Worm (Caenorhabditis elegans) whole organism, mixed stage, embryonic: Measurements from ENCODE around the gene srw-87.

Source experiments
- M03D4.4 ChIP-seq: sonication (generic microtip); optimal IDR thresholded peaks from 2 replicates; lab custom pipeline; 2017; ENCODE audit warnings: mild to moderate bottlenecking, missing genetic modification characterization, missing compliant biosample characterization
- bed-3 ChIP-seq: fragments of 200-800 bp; sonication (Bioruptor generic); optimal IDR thresholded peaks from 3 replicates; lab custom pipeline; 2018; ENCODE audit warnings: mild to moderate bottlenecking, missing genetic modification characterization, moderate library complexity, missing compliant biosample characterization
- ceh-39 ChIP-seq: fragments of 150-350 bp; optimal IDR thresholded peaks from 2 replicates; lab custom pipeline; 2014; ENCODE audit warnings: missing biosample characterization, missing genetic modification characterization
- ceh-43 ChIP-seq: fragments of 200-800 bp; sonication (Bioruptor generic); optimal IDR thresholded peaks from 2 replicates; lab custom pipeline; 2018; ENCODE audit warnings: mild to moderate bottlenecking, missing genetic modification characterization, moderate library complexity, missing compliant biosample characterization
- ceh-83 ChIP-seq: fragments of 200-800 bp; sonication (Bioruptor generic); optimal IDR thresholded peaks from 2 replicates; lab custom pipeline; 2018; ENCODE audit warnings: mild to moderate bottlenecking, missing genetic modification characterization, missing compliant biosample characterization
- ces-1 ChIP-seq: fragments of 150-350 bp; optimal IDR thresholded peaks from 2 replicates; lab custom pipeline; 2014; ENCODE audit warnings: missing biosample characterization, missing genetic modification reagents, missing genetic modification characterization
- cnd-1 ChIP-seq: fragments of 200-800 bp; sonication (Bioruptor generic); optimal IDR thresholded peaks from 2 replicates; lab custom pipeline; 2018; ENCODE audit warnings: mild to moderate bottlenecking, missing genetic modification characterization, missing compliant biosample characterization
- elt-1 ChIP-seq: sonication (generic microtip); optimal IDR thresholded peaks from 2 replicates; lab custom pipeline; 2017; ENCODE audit warnings: missing genetic modification characterization, mild to moderate bottlenecking, missing compliant biosample characterization, antibody characterized with exemption, moderate library complexity, borderline replicate concordance; ENCODE audit not compliant: insufficient read depth
- elt-3 ChIP-seq: fragments of 150-350 bp; optimal IDR thresholded peaks from 2 replicates; lab custom pipeline; 2014; ENCODE audit warnings: missing biosample characterization, missing genetic modification characterization
- flh-1 ChIP-seq: fragments of 200-800 bp; sonication (Bioruptor generic); optimal IDR thresholded peaks from 2 replicates; lab custom pipeline; 2018; ENCODE audit warnings: mild to moderate bottlenecking, missing genetic modification characterization, moderate library complexity, missing compliant biosample characterization
- ham-2 ChIP-seq: fragments of 200-800 bp; sonication (Bioruptor generic); optimal IDR thresholded peaks from 2 replicates; lab custom pipeline; 2018; ENCODE audit warnings: mild to moderate bottlenecking, missing genetic modification characterization, missing compliant biosample characterization
- hlh-1 ChIP-seq: fragments of 150-350 bp; optimal IDR thresholded peaks from 2 replicates; lab custom pipeline; 2014; ENCODE audit warnings: missing biosample characterization, missing genetic modification reagents, missing genetic modification characterization
- lin-13 ChIP-seq: fragments of 150-350 bp; optimal IDR thresholded peaks from 2 replicates; lab custom pipeline; 2014; ENCODE audit warnings: missing biosample characterization, missing genetic modification characterization
- lin-32 ChIP-seq: fragments of 200-800 bp; sonication (Bioruptor generic); optimal IDR thresholded peaks from 2 replicates; lab custom pipeline; 2018; ENCODE audit warnings: mild to moderate bottlenecking, missing genetic modification characterization, missing compliant biosample characterization
- lsy-2 ChIP-seq: fragments of 150-350 bp; optimal IDR thresholded peaks from 2 replicates; lab custom pipeline; 2014; ENCODE audit warnings: missing biosample characterization, missing genetic modification characterization
- mab-5 ChIP-seq: fragments of 150-350 bp; optimal IDR thresholded peaks from 2 replicates; lab custom pipeline; 2014; ENCODE audit warnings: missing biosample characterization, missing genetic modification characterization
- mep-1 ChIP-seq: fragments of 150-350 bp; optimal IDR thresholded peaks from 2 replicates; lab custom pipeline; 2017; ENCODE audit warnings: missing biosample characterization, missing genetic modification reagents, missing genetic modification characterization, inconsistent platforms
- mls-2 ChIP-seq: sonication (generic microtip); optimal IDR thresholded peaks from 2 replicates; lab custom pipeline; 2016; ENCODE audit warnings: mild to moderate bottlenecking, missing genetic modification characterization, moderate library complexity, missing compliant biosample characterization
- nhr-12 ChIP-seq: fragments of 150-350 bp; optimal IDR thresholded peaks from 2 replicates; lab custom pipeline; 2014; ENCODE audit warnings: missing biosample characterization, missing genetic modification characterization
- nhr-2 ChIP-seq: fragments of 150-350 bp; optimal IDR thresholded peaks from 2 replicates; lab custom pipeline; 2014; ENCODE audit warnings: missing biosample characterization, missing genetic modification characterization
- nhr-237 ChIP-seq: fragments of 150-350 bp; optimal IDR thresholded peaks from 2 replicates; lab custom pipeline; 2014; ENCODE audit warnings: missing biosample characterization, missing genetic modification characterization
- nhr-28 ChIP-seq: fragments of 150-350 bp; optimal IDR thresholded peaks from 2 replicates; lab custom pipeline; 2014; ENCODE audit warnings: missing biosample characterization, missing genetic modification characterization
- nhr-76 ChIP-seq: sonication (generic microtip); optimal IDR thresholded peaks from 2 replicates; lab custom pipeline; 2017; ENCODE audit warnings: missing biosample characterization, missing genetic modification characterization
- pha-4 ChIP-seq: fragments of 150-350 bp; optimal IDR thresholded peaks from 2 replicates; lab custom pipeline; 2018; ENCODE audit warnings: missing biosample characterization, missing genetic modification reagents, missing genetic modification characterization
- snpc-4 ChIP-seq: fragments of 150-350 bp; optimal IDR thresholded peaks from 2 replicates; lab custom pipeline; 2014; ENCODE audit warnings: missing biosample characterization, missing genetic modification characterization
- sptf-1 ChIP-seq: sonication (generic microtip); optimal IDR thresholded peaks from 2 replicates; lab custom pipeline; 2017; ENCODE audit warnings: mild to moderate bottlenecking, missing genetic modification characterization, moderate library complexity, missing compliant biosample characterization
- tbx-8 ChIP-seq: fragments of 200-800 bp; sonication (Bioruptor generic); optimal IDR thresholded peaks from 2 replicates; lab custom pipeline; 2018; ENCODE audit warnings: mild to moderate bottlenecking, missing genetic modification characterization, moderate library complexity, missing compliant biosample characterization
- unc-120 ChIP-seq: sonication (generic microtip); optimal IDR thresholded peaks from 2 replicates; lab custom pipeline; 2017; ENCODE audit warnings: missing genetic modification characterization, missing compliant biosample characterization; ENCODE audit not compliant: poor library complexity, severe bottlenecking
- unc-39 ChIP-seq: fragments of 150-350 bp; optimal IDR thresholded peaks from 2 replicates; lab custom pipeline; 2014; ENCODE audit warnings: missing biosample characterization, missing genetic modification characterization
- unc-62 ChIP-seq: fragments of 150-350 bp; optimal IDR thresholded peaks from 2 replicates; lab custom pipeline; 2014; ENCODE audit warnings: missing biosample characterization, missing genetic modification reagents, missing genetic modification characterization
- zip-8 ChIP-seq: fragments of 150-350 bp; optimal IDR thresholded peaks from 2 replicates; lab custom pipeline; 2014; ENCODE audit warnings: missing biosample characterization, missing genetic modification characterization
- ztf-11 ChIP-seq: fragments of 150-350 bp; optimal IDR thresholded peaks from 2 replicates; lab custom pipeline; 2014; ENCODE audit warnings: missing biosample characterization, missing genetic modification characterization

The srw-87 gene

ce11 chrV:16315004-16315403 lies 21.4 kb upstream of the srw-87 start, which contains the start of gene str-214:
Gene str-214, plus strand, starts transcription at chrV:16315304.
- TF ChIP-seq snpc-4 (tag; lab: Kevin White, UChicago) (no peak), pha-4 (tag; lab: Kevin White, UChicago) (no peak), nhr-76 (tag; lab: Kevin White, UChicago) (no peak), elt-1 (tag; lab: Kevin White, UChicago) (no peak), M03D4.4 (no peak), unc-39 (tag; lab: Kevin White, UChicago) (no peak), ham-2 (GFP tag; lab: Kevin White, UChicago) (no peak), tbx-8 (no peak), ztf-11 (tag; lab: Kevin White, UChicago) (no peak), unc-62 (GFP tag; lab: Kevin White, UChicago) (no peak), zip-8 (no peak), bed-3 (no peak), flh-1 (GFP tag; lab: Kevin White, UChicago) (no peak), mab-5 (no peak), cnd-1 (no peak)

- TF ChIP-seq unc-120 (tag; lab: Kevin White, UChicago) (no peak), M03D4.4 (no peak), nhr-12 (no peak), elt-3 (tag; lab: Kevin White, UChicago) (no peak), ceh-39 (tag; lab: Kevin White, UChicago) (no peak), flh-1 (GFP tag; lab: Kevin White, UChicago) (no peak), sptf-1 (no peak), ces-1 (GFP tag; lab: Kevin White, UChicago) (no peak), nhr-28 (tag; lab: Kevin White, UChicago) (no peak), cnd-1 (no peak), ham-2 (GFP tag; lab: Kevin White, UChicago) (no peak), mep-1 (tag; lab: Kevin White, UChicago) (no peak), ceh-83 (GFP tag; lab: Kevin White, UChicago) (no peak), nhr-237 (tag; lab: Kevin White, UChicago) (no peak), mab-5 (no peak), hlh-1 (tag; lab: Kevin White, UChicago) (no peak), unc-62 (GFP tag; lab: Kevin White, UChicago) (no peak)
- TF ChIP-seq, all 35 proteins: peak for 0
Measured at ce11 chrV:16317244-16317643, 19.2 kb upstream of the srw-87 start, which contains the start of gene srh-180. Gene srh-180, plus strand, starts transcription at chrV:16317544.

- no peak for TF ChIP-seq ham-2 (GFP tag; lab: Kevin White, UChicago)
- TF ChIP-seq lin-13 = no peak
- no peak for TF ChIP-seq elt-3 (tag; lab: Kevin White, UChicago)
- no peak for TF ChIP-seq lin-32
- no peak for TF ChIP-seq mls-2
- TF ChIP-seq pha-4 (tag; lab: Kevin White, UChicago) = no peak
- no peak for TF ChIP-seq elt-1 (tag; lab: Kevin White, UChicago)
- TF ChIP-seq ceh-83 (GFP tag; lab: Kevin White, UChicago) = no peak
- no peak for TF ChIP-seq snpc-4 (tag; lab: Kevin White, UChicago)
- TF ChIP-seq, all 35 proteins: peak for 0
Measured at ce11 chrV:16322155-16322554, 14.3 kb upstream of the srw-87 start.

- no peak for TF ChIP-seq ztf-11 (tag; lab: Kevin White, UChicago)
- no peak for TF ChIP-seq unc-120 (tag; lab: Kevin White, UChicago)
- no peak for TF ChIP-seq lsy-2 (tag; lab: Kevin White, UChicago)
- no peak for TF ChIP-seq M03D4.4
- no peak for TF ChIP-seq bed-3
- TF ChIP-seq lin-13 = no peak
- TF ChIP-seq ceh-43 (GFP tag; lab: Kevin White, UChicago) = no peak
- TF ChIP-seq pha-4 (tag; lab: Kevin White, UChicago) = no peak
- no peak for TF ChIP-seq unc-39 (tag; lab: Kevin White, UChicago)
- TF ChIP-seq, all 35 proteins: peak for 0
Measured at ce11 chrV:16328849-16329248, 7.6 kb upstream of the srw-87 start, which contains the start of gene F57G8.7. Gene F57G8.7, plus strand, starts transcription at chrV:16329149.

- TF ChIP-seq mep-1 (tag; lab: Kevin White, UChicago) (no peak), hlh-1 (tag; lab: Kevin White, UChicago) (no peak), elt-1 (tag; lab: Kevin White, UChicago) (no peak), nhr-237 (tag; lab: Kevin White, UChicago) (no peak), nhr-2 (tag; lab: Kevin White, UChicago) (no peak), elt-3 (tag; lab: Kevin White, UChicago) (no peak), nhr-28 (tag; lab: Kevin White, UChicago) (no peak), cnd-1 (no peak)
Measured at ce11 chrV:16333412-16333811, 3.0 kb upstream of the srw-87 start, which contains the start of gene srh-167. Gene srh-167, plus strand, starts transcription at chrV:16333712.
